Worm (Caenorhabditis elegans) whole organism, L1 larva: ENCODE measurements around the gene F38E11.9.

Experiments used
- F16B12.6 ChIP-seq: fragments of 150-350 bp; optimal IDR thresholded peaks from 2 replicates; lab custom pipeline; 2014; ENCODE audit warnings: missing biosample characterization, missing genetic modification characterization
- ceh-8 ChIP-seq: fragments of 200-800 bp; sonication (Bioruptor generic); optimal IDR thresholded peaks from 2 replicates; lab custom pipeline; 2018; ENCODE audit warnings: mild to moderate bottlenecking, missing genetic modification characterization, moderate library complexity, missing compliant biosample characterization
- ceh-82 ChIP-seq, 3 experiments: fragments of 150-350 bp in 1 of 3; sonication (generic microtip) in 2 of 3; optimal IDR thresholded peaks; 2 replicates each; lab custom pipeline; 2014 to 2017; ENCODE audit warnings: missing biosample characterization in 3 of 3, missing genetic modification characterization in 3 of 3
- ces-1 ChIP-seq: fragments of 150-350 bp; optimal IDR thresholded peaks from 2 replicates; lab custom pipeline; 2014; ENCODE audit warnings: missing biosample characterization, missing genetic modification reagents, missing genetic modification characterization
- dpl-1 ChIP-seq, 3 experiments: fragments of 150-350 bp in 2 of 3; sonication (generic microtip) in 1 of 3; optimal IDR thresholded peaks; 2 replicates each; lab custom pipeline; 2014 to 2017; ENCODE audit warnings: missing biosample characterization in 3 of 3, missing genetic modification characterization in 3 of 3, missing genetic modification reagents in 3 of 3
- dsc-1 ChIP-seq: sonication (generic microtip); optimal IDR thresholded peaks from 2 replicates; lab custom pipeline; 2016; ENCODE audit warnings: mild to moderate bottlenecking, missing genetic modification characterization, missing compliant biosample characterization
- efl-1 ChIP-seq, 4 experiments: fragments of 150-350 bp; optimal IDR thresholded peaks in 3 of 4; peaks in 1 of 4; 1 replicate in 1 of 4; 2 replicates in 3 of 4; lab custom pipeline; 2014; ENCODE audit warnings: missing biosample characterization in 2 of 4, missing genetic modification characterization in 2 of 4, missing genetic modification reagents in 2 of 4
- elt-2 ChIP-seq: sonication (generic microtip); optimal IDR thresholded peaks from 2 replicates; lab custom pipeline; 2016; ENCODE audit warnings: missing genetic modification characterization, mild to moderate bottlenecking, inconsistent platforms, missing compliant biosample characterization, missing genetic modification reagents
- ets-5 ChIP-seq: fragments of 200-800 bp; sonication (Bioruptor generic); IDR thresholded peaks from 2 replicates; pipeline ENCODE4 v1.3.6; 2022; ENCODE audit warnings: missing genetic modification characterization, missing compliant biosample characterization
- fkh-4 ChIP-seq: sonication (generic microtip); optimal IDR thresholded peaks from 2 replicates; lab custom pipeline; 2016; ENCODE audit warnings: missing compliant biosample characterization, missing genetic modification characterization, borderline replicate concordance
- fkh-8 ChIP-seq: sonication (generic microtip); optimal IDR thresholded peaks from 2 replicates; lab custom pipeline; 2016; ENCODE audit warnings: mild to moderate bottlenecking, missing genetic modification characterization, missing compliant biosample characterization
- hlh-17 ChIP-seq: fragments of 200-800 bp; sonication (Bioruptor generic); optimal IDR thresholded peaks from 2 replicates; lab custom pipeline; 2018; ENCODE audit warnings: missing genetic modification characterization, mild to moderate bottlenecking, missing compliant biosample characterization, moderate library complexity, borderline replicate concordance
- hlh-4 ChIP-seq: sonication (generic microtip); optimal IDR thresholded peaks from 2 replicates; lab custom pipeline; 2016; ENCODE audit warnings: mild to moderate bottlenecking, missing genetic modification characterization, missing compliant biosample characterization
- irx-1 ChIP-seq: sonication (generic microtip); optimal IDR thresholded peaks from 2 replicates; lab custom pipeline; 2016; ENCODE audit warnings: missing genetic modification characterization, missing compliant biosample characterization
- isw-1 ChIP-seq: fragments of 200-800 bp; sonication (Bioruptor generic); IDR thresholded peaks from 2 replicates; pipeline ENCODE4 v1.3.6; 2022; ENCODE audit warnings: missing genetic modification characterization, missing compliant biosample characterization
- lin-13 ChIP-seq: fragments of 150-350 bp; optimal IDR thresholded peaks from 2 replicates; lab custom pipeline; 2014; ENCODE audit warnings: missing biosample characterization, missing genetic modification reagents, missing genetic modification characterization
- lin-35 ChIP-seq, 2 experiments: fragments of 150-350 bp; optimal IDR thresholded peaks; 2 replicates each; lab custom pipeline; 2014; ENCODE audit warnings: missing biosample characterization in 2 of 2, missing genetic modification characterization in 2 of 2, missing genetic modification reagents in 2 of 2
- lsy-2 ChIP-seq, 2 experiments: fragments of 150-350 bp; optimal IDR thresholded peaks; 2 replicates each; lab custom pipeline; 2014; ENCODE audit warnings: missing biosample characterization in 2 of 2, missing genetic modification characterization in 2 of 2
- mdl-1 ChIP-seq, 2 experiments: fragments of 150-350 bp; optimal IDR thresholded peaks; 2 replicates each; lab custom pipeline; 2014 to 2017; ENCODE audit warnings: missing biosample characterization in 2 of 2, missing genetic modification characterization in 2 of 2, inconsistent platforms in 1 of 2
- mef-2 ChIP-seq: fragments of 150-350 bp; optimal IDR thresholded peaks from 2 replicates; lab custom pipeline; 2014; ENCODE audit warnings: missing biosample characterization, missing genetic modification characterization
- nhr-19 ChIP-seq: fragments of 200-800 bp; sonication (Bioruptor generic); conservative IDR thresholded peaks from 2 replicates; pipeline ENCODE4 v1.3.6; 2022; ENCODE audit warnings: missing genetic modification characterization, missing compliant biosample characterization
- nhr-20 ChIP-seq: sonication (generic microtip); optimal IDR thresholded peaks from 2 replicates; lab custom pipeline; 2016; ENCODE audit warnings: mild to moderate bottlenecking, missing genetic modification characterization, missing compliant biosample characterization
- nhr-47 ChIP-seq: sonication (generic microtip); optimal IDR thresholded peaks from 2 replicates; lab custom pipeline; 2016; ENCODE audit warnings: mild to moderate bottlenecking, missing genetic modification characterization, moderate library complexity, missing compliant biosample characterization
- nhr-71 ChIP-seq: sonication (generic microtip); optimal IDR thresholded peaks from 2 replicates; lab custom pipeline; 2016; ENCODE audit warnings: mild to moderate bottlenecking, missing genetic modification characterization, moderate library complexity, missing compliant biosample characterization
- nhr-76 ChIP-seq: sonication (generic microtip); optimal IDR thresholded peaks from 2 replicates; lab custom pipeline; 2017; ENCODE audit warnings: missing biosample characterization, missing genetic modification characterization
- nhr-84 ChIP-seq: sonication (generic microtip); optimal IDR thresholded peaks from 2 replicates; lab custom pipeline; 2017; ENCODE audit warnings: missing biosample characterization, missing genetic modification characterization
- nhr-85 ChIP-seq: sonication (generic microtip); peaks from one replicate; lab custom pipeline; 2016; ENCODE audit warnings: missing genetic modification characterization, inconsistent platforms, missing compliant biosample characterization
- nhr-90 ChIP-seq: sonication (generic microtip); optimal IDR thresholded peaks from 2 replicates; lab custom pipeline; 2016; ENCODE audit warnings: mild to moderate bottlenecking, missing genetic modification characterization, missing compliant biosample characterization; ENCODE audit not compliant: poor library complexity
- pag-3 ChIP-seq: sonication (generic microtip); optimal IDR thresholded peaks from 2 replicates; lab custom pipeline; 2017; ENCODE audit warnings: missing genetic modification characterization, mild to moderate bottlenecking, missing compliant biosample characterization, antibody characterized with exemption, borderline replicate concordance; ENCODE audit not compliant: insufficient read depth
- rnt-1 ChIP-seq: sonication (generic microtip); optimal IDR thresholded peaks from 2 replicates; lab custom pipeline; 2016; ENCODE audit warnings: mild to moderate bottlenecking, missing genetic modification characterization, moderate library complexity, missing compliant biosample characterization
- snu-23 ChIP-seq: sonication (generic microtip); optimal IDR thresholded peaks from 2 replicates; lab custom pipeline; 2016; ENCODE audit warnings: missing genetic modification characterization, missing compliant biosample characterization
- sptf-1 ChIP-seq: fragments of 150-350 bp; optimal IDR thresholded peaks from 2 replicates; lab custom pipeline; 2014; ENCODE audit warnings: missing biosample characterization, missing genetic modification characterization
- sup-37 ChIP-seq: fragments of 200-800 bp; sonication (Bioruptor generic); optimal IDR thresholded peaks from 2 replicates; lab custom pipeline; 2018; ENCODE audit warnings: mild to moderate bottlenecking, missing genetic modification characterization, missing compliant biosample characterization
- swsn-7 ChIP-seq: sonication (generic microtip); optimal IDR thresholded peaks from 2 replicates; lab custom pipeline; 2016; ENCODE audit warnings: missing genetic modification characterization, missing compliant biosample characterization
- tbx-2 ChIP-seq: sonication (generic microtip); optimal IDR thresholded peaks from 2 replicates; lab custom pipeline; 2016; ENCODE audit warnings: missing genetic modification characterization, missing compliant biosample characterization
- tlp-1 ChIP-seq: fragments of 150-350 bp; optimal IDR thresholded peaks from 2 replicates; lab custom pipeline; 2014; ENCODE audit warnings: missing biosample characterization, missing genetic modification characterization
- unc-30 ChIP-seq: sonication (generic microtip); optimal IDR thresholded peaks from 2 replicates; lab custom pipeline; 2017; ENCODE audit warnings: missing biosample characterization, missing genetic modification characterization
- unc-62 ChIP-seq: fragments of 150-350 bp; optimal IDR thresholded peaks from 2 replicates; lab custom pipeline; 2014; ENCODE audit warnings: missing biosample characterization, missing genetic modification reagents, missing genetic modification characterization
- unc-86 ChIP-seq: sonication (generic microtip); optimal IDR thresholded peaks from 2 replicates; lab custom pipeline; 2016; ENCODE audit warnings: missing genetic modification characterization, missing compliant biosample characterization
- xbp-1 ChIP-seq: sonication (generic microtip); optimal IDR thresholded peaks from 2 replicates; lab custom pipeline; 2016; ENCODE audit warnings: missing genetic modification characterization, missing compliant biosample characterization
- ztf-4 ChIP-seq: fragments of 150-350 bp; optimal IDR thresholded peaks from 2 replicates; lab custom pipeline; 2014; ENCODE audit warnings: missing biosample characterization, missing genetic modification characterization

Gene F38E11.9

ce11 chrIV:9423095-9423494 lies 20.7 kb downstream of the F38E11.9 start, which contains the start of gene srxa-2:
TSS of gene srxa-2 (plus strand) at chrIV:9423395.
- TF ChIP-seq fkh-8 (tag; lab: Kevin White, UChicago) (peak; percentile 7), pag-3 (tag; lab: Kevin White, UChicago) (no peak)

ce11 chrIV:9422408-9422807 lies 21.4 kb downstream of the F38E11.9 start, which contains the start of gene F56D5.9:
TSS of gene F56D5.9 (minus strand) at chrIV:9422508.
- no peak for TF ChIP-seq tlp-1 (tag; lab: Kevin White, UChicago)
- no peak for TF ChIP-seq efl-1 (optimal IDR thresholded peaks at IDR 0.05; lab: Kevin White, UChicago)
- TF ChIP-seq efl-1 (GFP tag; optimal IDR thresholded peaks at IDR 0.05 in 1 of 2; lab: Kevin White, UChicago): peak in 1 of 2 experiments; percentile 62

- TF ChIP-seq unc-86: no peak
- TF ChIP-seq mef-2 (tag; lab: Kevin White, UChicago): no peak
- TF ChIP-seq ztf-4: no peak
- TF ChIP-seq ets-5 (GFP tag; lab: Robert Waterston, UW): no peak
- TF ChIP-seq sup-37 (GFP tag; lab: Kevin White, UChicago): no peak
- TF ChIP-seq fkh-4 (tag; lab: Kevin White, UChicago): no peak
- TF ChIP-seq hlh-4 (tag; lab: Kevin White, UChicago): no peak
- no peak for TF ChIP-seq nhr-90 (tag; lab: Kevin White, UChicago)
- no peak for TF ChIP-seq lsy-2 (tag; optimal IDR thresholded peaks at IDR 0.05; lab: Kevin White, UChicago)
- TF ChIP-seq ceh-82 (tag; optimal IDR thresholded peaks at IDR 0.05; lab: Kevin White, UChicago): no peak
- TF ChIP-seq nhr-20: no peak
- TF ChIP-seq unc-62 (GFP tag; lab: Kevin White, UChicago): no peak
- TF ChIP-seq swsn-7 (tag; lab: Kevin White, UChicago): no peak
- TF ChIP-seq lin-13: no peak
- TF ChIP-seq nhr-71 (tag; lab: Kevin White, UChicago): no peak
Observed at ce11 chrIV:9408004-9408403, 35.8 kb downstream of the F38E11.9 start, which contains the start of gene F56D5.5. TSS of gene F56D5.5 (minus strand) at chrIV:9408104.

ce11 chrIV:9403761-9404420 lies 39.9 kb downstream of the F38E11.9 start:
- TF ChIP-seq irx-1 (tag; lab: Kevin White, UChicago) (peak; percentile 38), nhr-47 (peak; percentile 57), efl-1 (optimal IDR thresholded peaks at IDR 0.05; lab: Kevin White, UChicago) (peak; percentile 93 to 96), efl-1 (GFP tag; optimal IDR thresholded peaks at IDR 0.05 in 1 of 2; lab: Kevin White, UChicago) (peak; percentile 92 to 99), unc-30 (tag; lab: Kevin White, UChicago) (no peak), nhr-76 (tag; lab: Kevin White, UChicago) (no peak), snu-23 (GFP tag; lab: Kevin White, UChicago) (peak; percentile 22), elt-2 (tag; lab: Kevin White, UChicago) (no peak), lin-35 (GFP tag; optimal IDR thresholded peaks at IDR 0.05; lab: Kevin White, UChicago) (peak; percentile 87 to 93), dsc-1 (tag; lab: Kevin White, UChicago) (peak; percentile 17), F16B12.6 (tag; lab: Kevin White, UChicago) (no peak), tbx-2 (tag; lab: Kevin White, UChicago) (peak; percentile 22), nhr-85 (peak; percentile 75), nhr-20 (no peak), nhr-19 (peak; percentile 36; the same call in 1 of the 2 replicates), rnt-1 (tag; lab: Kevin White, UChicago) (peak; percentile 45), dpl-1 (GFP tag; optimal IDR thresholded peaks at IDR 0.05; lab: Kevin White, UChicago) (peak; percentile 87 to 90 (median 90)), mdl-1 (tag; optimal IDR thresholded peaks at IDR 0.05; lab: Kevin White, UChicago) (no peak), sptf-1 (tag; lab: Kevin White, UChicago) (no peak), nhr-84 (tag; lab: Kevin White, UChicago) (no peak), xbp-1 (tag; lab: Kevin White, UChicago) (peak; percentile 45), isw-1 (GFP tag; lab: Robert Waterston, UW) (peak; percentile 55), swsn-7 (tag; lab: Kevin White, UChicago) (peak; percentile 10), nhr-71 (tag; lab: Kevin White, UChicago) (peak; percentile 49), ceh-82 (tag; optimal IDR thresholded peaks at IDR 0.05; lab: Kevin White, UChicago) (peak in 1 of 3 experiments; percentile 8), lsy-2 (tag; optimal IDR thresholded peaks at IDR 0.05; lab: Kevin White, UChicago) (peak in 1 of 2 experiments; percentile 39), ces-1 (GFP tag; lab: Kevin White, UChicago) (no peak), ceh-8 (no peak), hlh-17 (no peak)
